Fruit fly (Drosophila melanogaster) whole organism, wandering third instar larva: ENCODE data around the gene eIF4A.

ENCODE experiments used
- CrebA ChIP-seq: fragments of 200-800 bp; sonication (Bioruptor generic); optimal IDR thresholded peaks from 2 replicates; lab custom pipeline; 2016; ENCODE audit warnings: missing biosample characterization, mild to moderate bottlenecking, missing genetic modification characterization, borderline replicate concordance
- Dfd ChIP-seq: fragments of >200 bp; optimal IDR thresholded peaks from 2 replicates; lab custom pipeline; 2017; ENCODE audit warnings: missing biosample characterization, missing genetic modification characterization
- br ChIP-seq: fragments of 200-800 bp; sonication (Bioruptor generic); optimal IDR thresholded peaks from 2 replicates; lab custom pipeline; 2016; ENCODE audit warnings: missing biosample characterization, missing genetic modification characterization
- ey ChIP-seq: fragments of 200-800 bp; sonication (Bioruptor generic); optimal IDR thresholded peaks from 2 replicates; lab custom pipeline; 2016; ENCODE audit warnings: missing biosample characterization, missing genetic modification characterization
- fru ChIP-seq: fragments of 200-800 bp; sonication (Bioruptor generic); optimal IDR thresholded peaks from 3 replicates; lab custom pipeline; 2016; ENCODE audit warnings: missing biosample characterization, mild to moderate bottlenecking, missing genetic modification characterization
- jim ChIP-seq: fragments of 175-275, 200-325 bp; sonication (Bioruptor generic); optimal IDR thresholded peaks from 2 replicates; lab custom pipeline; 2016; ENCODE audit warnings: missing biosample characterization, mild to moderate bottlenecking, missing genetic modification characterization
- lola ChIP-seq: fragments of >200 bp; optimal IDR thresholded peaks from 2 replicates; lab custom pipeline; 2017; ENCODE audit warnings: missing biosample characterization, missing genetic modification characterization
- rgr ChIP-seq: fragments of 200-800 bp; sonication (Bioruptor generic); optimal IDR thresholded peaks from 3 replicates; lab custom pipeline; 2016; ENCODE audit warnings: missing biosample characterization, mild to moderate bottlenecking, missing genetic modification characterization
- sv ChIP-seq: fragments of 200-800 bp; sonication (Bioruptor generic); optimal IDR thresholded peaks from 3 replicates; lab custom pipeline; 2016; ENCODE audit warnings: missing biosample characterization, missing genetic modification characterization
- tai ChIP-seq: sonication (Bioruptor generic); optimal IDR thresholded peaks from 2 replicates; lab custom pipeline; 2016; ENCODE audit warnings: missing biosample characterization, missing genetic modification characterization

dm6 chr2L:6006508-6007232 is 25.1 kb downstream of the eIF4A start, which contains the start of gene Gal:
- no peak for TF ChIP-seq sv (GFP tag; lab: Kevin White, UChicago)
- TF ChIP-seq tai (GFP tag; lab: Kevin White, UChicago), result no peak
- TF ChIP-seq jim (GFP tag; lab: Kevin White, UChicago), result no peak
- TF ChIP-seq lola (GFP tag; lab: Kevin White, UChicago), result no peak
- TF ChIP-seq rgr, result no peak
- no peak for TF ChIP-seq fru (GFP tag; lab: Kevin White, UChicago)
- no peak for TF ChIP-seq Dfd (GFP tag; lab: Kevin White, UChicago)
- TF ChIP-seq CrebA (GFP tag; lab: Kevin White, UChicago), result no peak
- TF ChIP-seq ey, result no peak
- no peak for TF ChIP-seq br
